Fruit fly (Drosophila melanogaster) whole organism, pupa: Measurements from ENCODE around the gene CG31706.

ENCODE experiments used
- CG10348 ChIP-seq: fragments of 200-800 bp; sonication (Bioruptor generic); IDR thresholded peaks from 2 replicates; pipeline ENCODE4 v1.3.6; 2022; ENCODE audit warnings: missing biosample characterization, missing genetic modification characterization
- CG12605 ChIP-seq: fragments of 200-800 bp; sonication (Bioruptor generic); IDR thresholded peaks from 2 replicates; pipeline ENCODE4 v1.3.6; 2022; ENCODE audit warnings: missing biosample characterization, missing genetic modification characterization
- CG13204 ChIP-seq: fragments of 200-800 bp; sonication (Bioruptor generic); optimal IDR thresholded peaks from 2 replicates; lab custom pipeline; 2018; ENCODE audit warnings: missing biosample characterization, mild to moderate bottlenecking, missing genetic modification characterization, moderate library complexity
- CG14655 ChIP-seq: fragments of 200-800 bp; sonication (Bioruptor generic); optimal IDR thresholded peaks from 3 replicates; lab custom pipeline; 2017; ENCODE audit warnings: mild to moderate bottlenecking, missing biosample characterization, missing genetic modification reagents, missing genetic modification characterization
- CG15710 ChIP-seq: fragments of 200-800 bp; sonication (Bioruptor generic); optimal IDR thresholded peaks from 2 replicates; lab custom pipeline; 2018; ENCODE audit warnings: missing biosample characterization, mild to moderate bottlenecking, missing genetic modification characterization, moderate library complexity
- CG17806 ChIP-seq: fragments of 200-800 bp; sonication (Bioruptor generic); optimal IDR thresholded peaks from 2 replicates; lab custom pipeline; 2018; ENCODE audit warnings: missing biosample characterization, mild to moderate bottlenecking, missing genetic modification characterization, moderate library complexity
- CG32121 ChIP-seq: fragments of 200-800 bp; sonication (Bioruptor generic); IDR thresholded peaks from 2 replicates; pipeline ENCODE4 v1.3.6; 2022; ENCODE audit warnings: missing biosample characterization, missing genetic modification characterization
- CG34367 ChIP-seq: fragments of 200-800 bp; sonication (Bioruptor generic); optimal IDR thresholded peaks from 2 replicates; lab custom pipeline; 2018; ENCODE audit warnings: missing biosample characterization, mild to moderate bottlenecking, missing genetic modification characterization
- CG4496 ChIP-seq: fragments of 200-800 bp; sonication (Bioruptor generic); IDR thresholded peaks from 3 replicates; pipeline ENCODE4 v1.3.6; 2022; ENCODE audit warnings: missing biosample characterization, missing genetic modification characterization
- CG8159 ChIP-seq: fragments of 200-800 bp; sonication (Bioruptor generic); optimal IDR thresholded peaks from 3 replicates; lab custom pipeline; 2018; ENCODE audit warnings: missing biosample characterization, mild to moderate bottlenecking, missing genetic modification characterization, moderate library complexity
- CG8301 ChIP-seq: fragments of 200-800 bp; sonication (Bioruptor generic); optimal IDR thresholded peaks from 2 replicates; lab custom pipeline; 2018; ENCODE audit warnings: missing biosample characterization, mild to moderate bottlenecking, missing genetic modification characterization
- CG9948 ChIP-seq: fragments of 200-800 bp; sonication (Bioruptor generic); optimal IDR thresholded peaks from 2 replicates; lab custom pipeline; 2018; ENCODE audit warnings: missing biosample characterization, mild to moderate bottlenecking, missing genetic modification characterization, moderate library complexity
- D1 ChIP-seq: fragments of 200-800 bp; sonication (Bioruptor generic); optimal IDR thresholded peaks from 2 replicates; lab custom pipeline; 2018; ENCODE audit warnings: missing biosample characterization, mild to moderate bottlenecking, missing genetic modification characterization, moderate library complexity
- EcR ChIP-seq: fragments of 200-800 bp; sonication (Bioruptor generic); optimal IDR thresholded peaks from 3 replicates; lab custom pipeline; 2019; ENCODE audit warnings: missing biosample characterization, missing genetic modification characterization, mild to moderate bottlenecking, moderate library complexity, missing genetic modification reagents
- Ets98B ChIP-seq: fragments of 200-800 bp; sonication (Bioruptor generic); IDR thresholded peaks from 2 replicates; pipeline ENCODE4 v1.3.6; 2022; ENCODE audit warnings: missing biosample characterization, missing genetic modification characterization
- Pif1A ChIP-seq: fragments of 200-800 bp; sonication (Bioruptor generic); optimal IDR thresholded peaks from 3 replicates; lab custom pipeline; 2016; ENCODE audit warnings: missing biosample characterization, missing genetic modification characterization
- Pif1B ChIP-seq: fragments of 200-800 bp; sonication (Bioruptor generic); optimal IDR thresholded peaks from 3 replicates; lab custom pipeline; 2016; ENCODE audit warnings: missing biosample characterization, missing genetic modification characterization
- Snoo ChIP-seq: fragments of 200-800 bp; sonication (Bioruptor generic); optimal IDR thresholded peaks from 3 replicates; lab custom pipeline; 2017; ENCODE audit warnings: missing biosample characterization, mild to moderate bottlenecking, missing genetic modification characterization, inconsistent platforms
- fd96Ca ChIP-seq: fragments of 200-800 bp; sonication (Bioruptor generic); IDR thresholded peaks from 3 replicates; pipeline ENCODE4 v1.3.6; 2022; ENCODE audit warnings: missing biosample characterization, missing genetic modification characterization
- gl ChIP-seq: fragments of 200-800 bp; sonication (Bioruptor generic); optimal IDR thresholded peaks from 2 replicates; lab custom pipeline; 2018; ENCODE audit warnings: missing biosample characterization, mild to moderate bottlenecking, missing genetic modification characterization
- rn ChIP-seq: fragments of 200-800 bp; sonication (Bioruptor generic); IDR thresholded peaks from 2 replicates; pipeline ENCODE4 v1.3.6; 2022; ENCODE audit warnings: missing biosample characterization, missing genetic modification characterization

CG31706 gene

DNA sequence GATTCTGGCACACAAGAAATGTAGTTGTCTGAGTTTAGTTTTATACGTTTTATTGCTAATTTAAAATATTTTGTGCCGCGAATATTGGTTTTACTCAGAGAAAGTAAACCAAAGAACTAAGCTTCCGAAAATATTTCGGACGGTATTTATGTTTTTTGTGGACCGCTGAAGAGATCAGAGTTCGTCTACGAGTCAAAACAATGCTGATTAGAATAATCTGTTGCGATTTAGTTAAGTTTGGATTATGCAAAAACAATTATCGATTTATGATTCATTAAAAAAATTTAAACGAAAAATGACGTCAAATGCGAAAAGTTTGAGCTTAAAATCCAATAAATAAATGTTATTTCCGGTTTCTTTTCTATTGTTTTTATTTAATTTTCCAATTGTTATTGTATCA lies 8.2 kb downstream of the CG31706 start, which contains the start of gene CG43153:
CG43153 (minus strand) TSS at position 101 of the 400 bp plus-strand sequence.
- TF ChIP-seq CG13204, result no peak
- no peak for TF ChIP-seq fd96Ca
- no peak for TF ChIP-seq CG17806
- TF ChIP-seq CG4496 (GFP tag; lab: Robert Waterston, UW), result no peak

DNA sequence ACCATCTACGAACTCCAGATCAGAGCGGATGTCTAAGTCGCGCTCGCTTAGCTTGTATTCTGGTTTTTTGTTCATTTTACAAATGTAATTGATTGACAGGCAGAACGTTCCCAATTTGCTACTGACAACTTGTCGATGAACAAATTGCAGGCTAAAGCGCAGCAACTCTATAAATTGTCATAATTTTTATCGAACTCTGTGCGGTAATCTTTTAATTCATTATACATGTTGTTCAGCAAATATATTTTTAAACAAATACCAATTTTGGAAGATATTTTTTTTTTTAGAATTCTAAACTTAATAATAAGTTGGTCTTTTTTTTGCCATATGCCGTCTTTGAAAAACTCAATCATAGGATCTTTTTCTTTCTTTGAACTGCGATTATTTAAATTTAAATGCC lies 9.7 kb downstream of the CG31706 start, which contains the start of gene CG14930:
CG14930 (minus strand) TSS at position 101 of the 400 bp plus-strand sequence.
- TF ChIP-seq CG9948 (tag; lab: Kevin White, UChicago), result no peak
- TF ChIP-seq Ets98B, result no peak
- TF ChIP-seq, all 21 proteins: peak for 0

DNA sequence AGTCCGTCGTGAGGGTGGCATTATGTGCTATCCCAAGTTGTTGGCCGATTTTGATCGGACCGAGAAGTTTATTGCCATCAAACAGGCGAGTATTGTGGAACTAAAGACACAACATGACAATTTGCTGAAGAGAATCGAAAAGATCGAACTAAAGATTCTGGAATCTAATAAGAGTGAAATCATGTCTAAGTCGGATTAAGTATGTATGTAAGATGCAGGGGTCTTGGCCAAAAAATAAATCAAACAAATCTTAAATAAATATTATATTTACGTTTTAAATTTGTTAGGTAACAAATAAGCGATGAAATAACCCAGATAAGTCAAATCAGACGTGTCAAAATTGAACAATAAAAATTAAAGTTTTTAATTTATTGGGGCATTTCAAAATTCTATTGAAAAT lies 11.3 kb downstream of the CG31706 start, which contains the start of gene CG14929:
CG14929 (plus strand) TSS at position 301 of the 400 bp plus-strand sequence.
- TF ChIP-seq CG10348 (no peak), CG32121 (GFP tag; lab: Robert Waterston, UW) (no peak), Snoo (tag; lab: Kevin White, UChicago) (no peak), Ets98B (no peak)

dm6 chr2L:11516526-11517441 lies 14.1 kb downstream of the CG31706 start, which contains the start of the genes Dlg5 and CG4970:
Dlg5 (minus strand) TSS chr2L:11517081.
CG4970 (plus strand) TSS chr2L:11517391.
- TF ChIP-seq CG8301 (tag; lab: Kevin White, UChicago) (no peak), CG9948 (tag; lab: Kevin White, UChicago) (no peak), CG12605 (GFP tag; lab: Robert Waterston, UW) (peak; percentile 67), EcR (GFP tag; lab: Kevin White, UChicago) (peak; percentile 73), Pif1A (no peak), CG4496 (GFP tag; lab: Robert Waterston, UW) (peak; percentile 64; the same call in 1 of the 3 replicates), CG17806 (no peak), Pif1B (GFP tag; lab: Kevin White, UChicago) (no peak), CG13204 (no peak), D1 (tag; lab: Kevin White, UChicago) (no peak), rn (GFP tag; lab: Robert Waterston, UW) (no peak), Snoo (tag; lab: Kevin White, UChicago) (no peak), CG10348 (no peak), Ets98B (0 out of 2 replicates have a peak, but pooled peaks have one; percentile 11), CG32121 (GFP tag; lab: Robert Waterston, UW) (no peak), CG14655 (no peak), CG8159 (tag; lab: Kevin White, UChicago) (no peak), gl (tag; lab: Kevin White, UChicago) (no peak), fd96Ca (no peak), CG15710 (tag; lab: Kevin White, UChicago) (no peak), CG34367 (peak; percentile 25)

DNA sequence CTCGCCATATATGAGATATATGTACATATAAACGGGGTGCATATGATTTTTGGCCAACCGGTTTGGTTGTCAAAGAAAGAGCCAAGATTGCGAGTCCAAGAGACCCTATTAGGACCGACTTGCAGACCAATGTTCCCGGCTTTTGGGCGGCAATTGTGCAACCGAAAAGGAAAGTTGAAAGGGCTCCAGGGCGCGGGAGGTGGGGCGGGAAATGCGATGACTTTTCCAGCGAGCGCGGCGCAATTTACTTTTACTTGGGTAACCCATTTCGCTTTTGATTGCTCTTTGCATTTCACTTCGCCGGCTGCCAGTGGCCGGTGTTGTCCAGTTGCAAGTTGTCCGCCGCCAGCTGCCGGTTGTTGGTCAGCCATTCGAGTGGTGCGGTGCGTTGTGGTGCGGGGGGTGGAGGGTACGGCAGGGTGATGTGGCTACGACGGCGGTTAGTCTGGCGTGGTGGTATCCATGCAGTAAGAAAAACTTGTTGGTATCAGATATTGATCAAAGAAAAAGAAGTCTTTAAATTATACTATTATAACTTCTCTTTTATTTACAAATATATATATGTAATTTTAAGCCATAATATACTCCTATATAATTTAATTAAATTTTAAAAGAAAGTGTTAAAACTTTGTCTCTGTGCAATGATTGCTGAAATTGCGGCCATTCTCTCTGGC lies 25.8 kb downstream of the CG31706 start:
- TF ChIP-seq Snoo (tag; lab: Kevin White, UChicago) (no peak), CG12605 (GFP tag; lab: Robert Waterston, UW) (no peak), D1 (tag; lab: Kevin White, UChicago) (no peak), CG14655 (no peak), CG32121 (GFP tag; lab: Robert Waterston, UW) (peak; percentile 81), CG4496 (GFP tag; lab: Robert Waterston, UW) (peak; percentile 60; the same call in 2 of the 3 replicates), EcR (GFP tag; lab: Kevin White, UChicago) (no peak), fd96Ca (peak; percentile 61; the same call in 1 of the 3 replicates), Pif1A (no peak), Ets98B (peak; percentile 80), CG8301 (tag; lab: Kevin White, UChicago) (no peak), CG10348 (no peak), rn (GFP tag; lab: Robert Waterston, UW) (no peak)

DNA sequence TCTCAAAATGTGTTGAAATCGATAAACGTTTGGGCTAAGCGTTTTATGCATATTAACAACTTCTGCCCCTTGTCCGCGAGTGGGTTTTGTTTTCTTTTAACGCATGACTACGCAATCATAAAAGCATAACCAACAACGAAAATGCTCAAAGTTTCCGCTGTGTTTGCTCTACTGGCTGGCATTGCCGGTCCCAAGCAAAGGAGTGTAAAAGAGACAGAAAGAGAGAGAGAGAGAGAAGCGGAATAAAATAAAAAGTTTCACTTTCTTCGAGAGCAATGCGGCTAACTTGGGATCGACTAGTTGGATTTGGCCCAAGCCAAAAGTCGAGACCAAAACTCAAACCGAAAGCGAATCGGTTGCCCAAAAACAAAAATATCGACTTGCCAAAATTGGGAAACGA lies 28.2 kb downstream of the CG31706 start:
- TF ChIP-seq CG8159 (tag; lab: Kevin White, UChicago) (no peak), Pif1B (GFP tag; lab: Kevin White, UChicago) (no peak), CG12605 (GFP tag; lab: Robert Waterston, UW) (no peak), Pif1A (no peak), CG17806 (no peak), CG9948 (tag; lab: Kevin White, UChicago) (no peak), gl (tag; lab: Kevin White, UChicago) (no peak), CG14655 (no peak), CG4496 (GFP tag; lab: Robert Waterston, UW) (no peak), Ets98B (no peak), rn (GFP tag; lab: Robert Waterston, UW) (no peak), EcR (GFP tag; lab: Kevin White, UChicago) (no peak), D1 (tag; lab: Kevin White, UChicago) (no peak), CG13204 (no peak), fd96Ca (no peak)
